Worm (Caenorhabditis elegans) whole organism, young adult: Measurements from ENCODE around the gene nhr-37.

Experiments used
- Y67H2A.10 ChIP-seq: fragments of 200-800 bp; sonication (Bioruptor generic); conservative IDR thresholded peaks from 2 replicates; pipeline ENCODE4 v1.3.6; 2022; ENCODE audit warnings: missing genetic modification reagents, missing genetic modification characterization, missing compliant biosample characterization
- gei-17 ChIP-seq: fragments of 200-800 bp; sonication (Bioruptor generic); optimal IDR thresholded peaks from 2 replicates; lab custom pipeline; 2018; ENCODE audit warnings: mild to moderate bottlenecking, missing genetic modification characterization, missing compliant biosample characterization
- nhr-27 ChIP-seq: fragments of 200-800 bp; sonication (Bioruptor generic); optimal IDR thresholded peaks from 2 replicates; lab custom pipeline; 2018; ENCODE audit warnings: mild to moderate bottlenecking, missing genetic modification characterization, moderate library complexity, missing compliant biosample characterization
- snpc-4 ChIP-seq, 5 experiments: fragments of 150-350 bp in 1 of 5; sonication (generic microtip) in 4 of 5; optimal IDR thresholded peaks; 2 replicates each; lab custom pipeline; 2014 to 2018; ENCODE audit warnings: missing genetic modification characterization in 5 of 5, missing biosample characterization in 3 of 5, antibody characterized with exemption in 2 of 5, mild to moderate bottlenecking in 2 of 5, missing compliant biosample characterization in 2 of 5, missing genotype in 2 of 5, moderate library complexity in 2 of 5, missing genetic modification reagents in 1 of 5
- unc-130 ChIP-seq: sonication (generic microtip); optimal IDR thresholded peaks from 2 replicates; lab custom pipeline; 2016; ENCODE audit warnings: missing genetic modification reagents, missing genetic modification characterization, missing compliant biosample characterization

ce11 chrV:6650508-6650907 lies 28.5 kb downstream of the nhr-37 start:
- TF ChIP-seq Y67H2A.10 (GFP tag; lab: Robert Waterston, UW) = no peak
- no peak for TF ChIP-seq nhr-27 (tag; lab: Kevin White, UChicago)
- no peak for TF ChIP-seq snpc-4 (GFP tag; optimal IDR thresholded peaks at IDR 0.05; lab: Kevin White, UChicago)
- TF ChIP-seq snpc-4 (tag; optimal IDR thresholded peaks at IDR 0.05; lab: Kevin White, UChicago) = no peak
- TF ChIP-seq unc-130 (GFP tag; lab: Kevin White, UChicago) = no peak
- no peak for TF ChIP-seq gei-17 (GFP tag; lab: Kevin White, UChicago)
